Fruit fly (Drosophila melanogaster) whole organism, pupa: ENCODE measurements around the gene Rab26.

Experiments
- CG12605 ChIP-seq: fragments of 200-800 bp; sonication (Bioruptor generic); IDR thresholded peaks from 2 replicates; pipeline ENCODE4 v1.3.6; 2022; ENCODE audit warnings: missing biosample characterization, missing genetic modification characterization
- CG14655 ChIP-seq: fragments of 200-800 bp; sonication (Bioruptor generic); optimal IDR thresholded peaks from 3 replicates; lab custom pipeline; 2017; ENCODE audit warnings: mild to moderate bottlenecking, missing biosample characterization, missing genetic modification reagents, missing genetic modification characterization
- CG32121 ChIP-seq: fragments of 200-800 bp; sonication (Bioruptor generic); IDR thresholded peaks from 2 replicates; pipeline ENCODE4 v1.3.6; 2022; ENCODE audit warnings: missing biosample characterization, missing genetic modification characterization
- CG34367 ChIP-seq: fragments of 200-800 bp; sonication (Bioruptor generic); optimal IDR thresholded peaks from 2 replicates; lab custom pipeline; 2018; ENCODE audit warnings: missing biosample characterization, mild to moderate bottlenecking, missing genetic modification characterization
- CG4496 ChIP-seq: fragments of 200-800 bp; sonication (Bioruptor generic); IDR thresholded peaks from 3 replicates; pipeline ENCODE4 v1.3.6; 2022; ENCODE audit warnings: missing biosample characterization, missing genetic modification characterization
- D1 ChIP-seq: fragments of 200-800 bp; sonication (Bioruptor generic); optimal IDR thresholded peaks from 2 replicates; lab custom pipeline; 2018; ENCODE audit warnings: missing biosample characterization, mild to moderate bottlenecking, missing genetic modification characterization, moderate library complexity
- EcR ChIP-seq: fragments of 200-800 bp; sonication (Bioruptor generic); optimal IDR thresholded peaks from 3 replicates; lab custom pipeline; 2019; ENCODE audit warnings: missing biosample characterization, missing genetic modification characterization, mild to moderate bottlenecking, moderate library complexity, missing genetic modification reagents
- Pif1A ChIP-seq: fragments of 200-800 bp; sonication (Bioruptor generic); optimal IDR thresholded peaks from 3 replicates; lab custom pipeline; 2016; ENCODE audit warnings: missing biosample characterization, missing genetic modification characterization
- rn ChIP-seq: fragments of 200-800 bp; sonication (Bioruptor generic); IDR thresholded peaks from 2 replicates; pipeline ENCODE4 v1.3.6; 2022; ENCODE audit warnings: missing biosample characterization, missing genetic modification characterization

- TF ChIP-seq rn (GFP tag; lab: Robert Waterston, UW) (no peak), Pif1A (GFP tag; lab: Kevin White, UChicago) (no peak), CG4496 (GFP tag; lab: Robert Waterston, UW) (no peak), EcR (GFP tag; lab: Kevin White, UChicago) (peak; percentile 77), D1 (tag; lab: Kevin White, UChicago) (no peak), CG12605 (GFP tag; lab: Robert Waterston, UW) (no peak), CG14655 (GFP tag; lab: Kevin White, UChicago) (no peak), CG34367 (tag; lab: Kevin White, UChicago) (no peak), CG32121 (GFP tag; lab: Robert Waterston, UW) (no peak)
Measured at dm6 chr3L:21342592-21342991, 24.0 kb downstream of the Rab26 start.
